Worm (Caenorhabditis elegans) whole organism, late embryonic: Measurements from ENCODE around the gene F16B12.7.

ENCODE experiments used
- ama-1 ChIP-seq: fragments of 150-350 bp; optimal IDR thresholded peaks from 2 replicates; lab custom pipeline; 2014
- ceh-22 ChIP-seq: sonication (generic microtip); optimal IDR thresholded peaks from 2 replicates; lab custom pipeline; 2017; ENCODE audit warnings: missing biosample characterization, missing genetic modification characterization
- ets-4 ChIP-seq: sonication (generic microtip); optimal IDR thresholded peaks from 2 replicates; lab custom pipeline; 2016; ENCODE audit warnings: missing genetic modification characterization, missing compliant biosample characterization
- hlh-30 ChIP-seq: sonication (generic microtip); optimal IDR thresholded peaks from 2 replicates; lab custom pipeline; 2017; ENCODE audit warnings: antibody characterized with exemption, missing genetic modification characterization, missing compliant biosample characterization; ENCODE audit not compliant: insufficient read depth
- pat-9 ChIP-seq: fragments of 200-800 bp; sonication (Bioruptor generic); optimal IDR thresholded peaks from 2 replicates; lab custom pipeline; 2018; ENCODE audit warnings: mild to moderate bottlenecking, missing genetic modification characterization, moderate library complexity, missing compliant biosample characterization
- ttx-3 ChIP-seq: sonication (generic microtip); optimal IDR thresholded peaks from 2 replicates; lab custom pipeline; 2016; ENCODE audit warnings: missing genetic modification reagents, missing genetic modification characterization, missing compliant biosample characterization

- TF ChIP-seq ttx-3 (tag; lab: Kevin White, UChicago) (no peak), pat-9 (tag; lab: Kevin White, UChicago) (no peak), ets-4 (tag; lab: Kevin White, UChicago) (no peak), hlh-30 (tag; lab: Kevin White, UChicago) (no peak), ceh-22 (tag; lab: Kevin White, UChicago) (no peak), ama-1 (lab: Kevin White, UChicago) (no peak)
Measured at ce11 chrX:14085208-14085607, 23.1 kb upstream of the F16B12.7 start, which contains the start of gene F16B12.1.
